Worm (Caenorhabditis elegans): Measurements from ENCODE around the gene fbxa-172.

DNA sequence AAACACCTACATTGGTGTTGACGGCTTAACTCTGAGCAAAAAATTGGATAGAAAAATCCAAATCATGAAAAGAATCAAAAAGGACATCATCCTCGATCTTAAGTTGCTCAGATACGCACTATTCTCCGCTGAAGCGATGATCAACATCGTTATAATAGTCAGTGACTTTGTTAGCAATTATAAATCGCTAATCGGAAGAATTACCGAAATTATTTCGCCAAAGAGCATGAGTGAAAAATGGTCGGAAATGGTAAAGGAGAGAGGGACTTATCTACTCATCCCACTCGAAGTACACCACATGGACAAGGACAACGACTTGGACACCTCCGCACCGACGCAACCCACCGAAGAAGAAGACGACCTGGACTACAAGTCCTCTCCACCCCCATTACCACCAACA, 21.0 kb downstream of the fbxa-172 start:
- TF ChIP-seq rbr-2 (tag; optimal IDR thresholded peaks at IDR 0.05) (no peak), jun-1 (tag; optimal IDR thresholded peaks at IDR 0.05) (no peak), F44E2.7 (GFP tag; IDR thresholded peaks at IDR 0.05) (no peak), aha-1 (tag) (peak; percentile 28), mxl-2 (GFP tag; conservative IDR thresholded peaks at IDR 0.05) (no peak)
